Fruit fly (Drosophila melanogaster): ENCODE measurements around the gene CG34015.

Gene CG34015

DNA sequence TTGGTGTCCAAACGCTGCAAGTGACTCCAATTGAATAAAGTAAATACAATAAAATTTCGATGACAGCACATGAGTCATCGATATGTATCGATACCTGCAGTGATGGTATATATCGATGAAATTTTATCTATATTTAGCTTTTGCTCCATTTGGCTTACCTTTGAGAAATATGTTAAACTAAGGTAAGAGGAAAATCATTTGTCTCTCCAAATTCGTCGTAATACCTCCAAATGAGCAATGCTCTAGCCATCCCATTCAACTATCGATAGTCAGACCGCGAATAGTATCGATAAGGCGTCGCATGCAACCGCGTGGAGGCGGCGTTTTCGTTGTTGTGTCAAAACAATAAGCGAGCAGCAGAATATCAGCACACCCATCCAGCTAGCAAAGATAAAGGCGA lies 6.9 kb downstream of the CG34015 start, which contains the start of the genes Cdc50 and rngo (continued):
- peak in 1 of 2 experiments; percentile 37 for TF ChIP-seq insv (GFP tag; optimal IDR thresholded peaks at IDR 0.05)
- TF ChIP-seq ci (GFP tag; IDR thresholded peaks at IDR 0.05): no peak
- no peak for TF ChIP-seq chn (GFP tag; optimal IDR thresholded peaks at IDR 0.05)
- TF ChIP-seq BtbVII (GFP tag; optimal IDR thresholded peaks at IDR 0.05): peak; percentile 1
- TF ChIP-seq lilli (GFP tag; optimal IDR thresholded peaks at IDR 0.05): peak; percentile 29
- peak in 1 of 3 experiments; percentile 64 for TF ChIP-seq Stat92E (GFP tag; optimal IDR thresholded peaks at IDR 0.05)
- TF ChIP-seq bsh (GFP tag; optimal IDR thresholded peaks at IDR 0.05): no peak
- peak; percentile 92 for TF ChIP-seq CG7963 (GFP tag; IDR thresholded peaks at IDR 0.05; ENCODE audit: partially characterized antibody)
- peak; percentile 36 for TF ChIP-seq sug (tag; optimal IDR thresholded peaks at IDR 0.05)
- peak; percentile 91 for TF ChIP-seq ato (GFP tag; IDR thresholded peaks at IDR 0.05; ENCODE audit: partially characterized antibody)
- no peak for TF ChIP-seq fd3F (GFP tag; optimal IDR thresholded peaks at IDR 0.05)
- TF ChIP-seq Dp (GFP tag; optimal IDR thresholded peaks at IDR 0.05): peak; percentile 63
- peak; percentile 67 for TF ChIP-seq row (GFP tag; IDR thresholded peaks at IDR 0.05)
- peak; percentile 72 for TF ChIP-seq trem (tag; optimal IDR thresholded peaks at IDR 0.05)
- no peak for TF ChIP-seq CG12236 (GFP tag; optimal IDR thresholded peaks at IDR 0.05)
- TF ChIP-seq CG4617 (GFP tag; optimal IDR thresholded peaks at IDR 0.05; ENCODE audit: borderline replicate concordance): peak; percentile 31
- peak; percentile 96 for TF ChIP-seq inv (GFP tag; IDR thresholded peaks at IDR 0.05; ENCODE audit: partially characterized antibody)
- TF ChIP-seq CG13624 (GFP tag; optimal IDR thresholded peaks at IDR 0.05): peak; percentile 39
- TF ChIP-seq CG2875 (GFP tag; optimal IDR thresholded peaks at IDR 0.05): no peak
- TF ChIP-seq CG2116 (GFP tag; optimal IDR thresholded peaks at IDR 0.05): peak; percentile 99
- TF ChIP-seq Opbp (GFP tag; IDR thresholded peaks at IDR 0.05; ENCODE audit: partially characterized antibody): peak; percentile 91
- no peak for TF ChIP-seq nau (GFP tag; optimal IDR thresholded peaks at IDR 0.05)
- peak; percentile 38 to 89 for TF ChIP-seq tll (GFP tag; optimal IDR thresholded peaks at IDR 0.05)
- TF ChIP-seq CG3847 (GFP tag; IDR thresholded peaks at IDR 0.05): peak; percentile 37; the same call in 1 of the 2 replicates
- TF ChIP-seq MESR4 (GFP tag; optimal IDR thresholded peaks at IDR 0.05): peak; percentile 15
- TF ChIP-seq CG10267 (tag; optimal IDR thresholded peaks at IDR 0.05): peak; percentile 66
- TF ChIP-seq croc (GFP tag; conservative IDR thresholded peaks at IDR 0.05): no peak
- TF ChIP-seq CG34376 (GFP tag; optimal IDR thresholded peaks at IDR 0.05): peak; percentile 51
- TF ChIP-seq CG5953 (GFP tag; IDR thresholded peaks at IDR 0.05): no peak
- TF ChIP-seq pzg (GFP tag; optimal IDR thresholded peaks at IDR 0.05): peak; percentile 75
- TF ChIP-seq Chrac-16 (GFP tag; optimal IDR thresholded peaks at IDR 0.05): no peak
- TF ChIP-seq Poxn (GFP tag; IDR thresholded peaks at IDR 0.05): no peak
- no peak for TF ChIP-seq Hey (tag; optimal IDR thresholded peaks at IDR 0.05)
- no peak for TF ChIP-seq CG17612 (GFP tag; IDR thresholded peaks at IDR 0.05)
- TF ChIP-seq tup (GFP tag; optimal IDR thresholded peaks at IDR 0.05): no peak
- no peak for TF ChIP-seq CG4730 (GFP tag; IDR thresholded peaks at IDR 0.05)
- no peak for TF ChIP-seq tap (tag; optimal IDR thresholded peaks at IDR 0.05)
- TF ChIP-seq CG8359 (GFP tag; optimal IDR thresholded peaks at IDR 0.05; ENCODE audit: borderline replicate concordance): no peak
- TF ChIP-seq fd64A (GFP tag; optimal IDR thresholded peaks at IDR 0.05): no peak
- TF ChIP-seq gcm2 (GFP tag; optimal IDR thresholded peaks at IDR 0.05): no peak
- no peak for TF ChIP-seq Mad (GFP tag; optimal IDR thresholded peaks at IDR 0.05)
- TF ChIP-seq NFAT (GFP tag; IDR thresholded peaks at IDR 0.05): no peak
- TF ChIP-seq CG15269 (tag; optimal IDR thresholded peaks at IDR 0.05): no peak
- no peak for TF ChIP-seq Deaf1 (tag; optimal IDR thresholded peaks at IDR 0.05)
- peak; percentile 90 for TF ChIP-seq zen2 (GFP tag; IDR thresholded peaks at IDR 0.05; ENCODE audit: partially characterized antibody)
- no peak for TF ChIP-seq CG15601 (tag; optimal IDR thresholded peaks at IDR 0.05)
- TF ChIP-seq CG2129 (GFP tag; IDR thresholded peaks at IDR 0.05; ENCODE audit: partially characterized antibody): peak; percentile 99
- no peak for TF ChIP-seq Dfd (GFP tag; optimal IDR thresholded peaks at IDR 0.05)
- TF ChIP-seq Nf-YC (tag; optimal IDR thresholded peaks at IDR 0.05): no peak
